Fruit fly (Drosophila melanogaster) whole organism, larva: ENCODE data around the gene Acsx3.

Experiments
- noc ChIP-seq: fragments of 200-800 bp; sonication (Bioruptor generic); optimal IDR thresholded peaks from 3 replicates; lab custom pipeline; 2019; ENCODE audit warnings: missing biosample characterization, mild to moderate bottlenecking, missing genetic modification characterization, moderate library complexity

Acsx3 gene

dm6 chr3R:19780946-19781345, at the start of gene Acsx3:
Gene Acsx3 (plus strand): TSS chr3R:19781246.
- no peak for TF ChIP-seq noc (tag; lab: Kevin White, UChicago)

- TF ChIP-seq noc (tag; lab: Kevin White, UChicago) = no peak
Measured at dm6 chr3R:19742893-19743292, 38.2 kb upstream of the Acsx3 start.

- no peak for TF ChIP-seq noc (tag; lab: Kevin White, UChicago)
Measured at dm6 chr3R:19773125-19773524, 7.9 kb upstream of the Acsx3 start, which contains the start of gene Acsx1L. Gene Acsx1L (minus strand): TSS chr3R:19773225.

dm6 chr3R:19774149-19774548, 6.9 kb upstream of the Acsx3 start:
- TF ChIP-seq noc (tag; lab: Kevin White, UChicago) = no peak

- no peak for TF ChIP-seq noc (tag; lab: Kevin White, UChicago)
Measured at dm6 chr3R:19777180-19777579, 3.9 kb upstream of the Acsx3 start, which contains the start of gene Acsx1R. Gene Acsx1R (minus strand): TSS chr3R:19777280.

dm6 chr3R:19778065-19778800, 2.8 kb upstream of the Acsx3 start, which contains the start of gene Acsx2:
Gene Acsx2 (plus strand): TSS chr3R:19778750.
- no peak for TF ChIP-seq noc (tag; lab: Kevin White, UChicago)

- peak; percentile 17 for TF ChIP-seq noc (tag; lab: Kevin White, UChicago)
Measured at dm6 chr3R:19783290-19783689, 2.2 kb downstream of the Acsx3 start, which contains the start of gene Acsx4. Gene Acsx4 (plus strand): TSS chr3R:19783522.

dm6 chr3R:19785451-19785850, 4.4 kb downstream of the Acsx3 start:
- TF ChIP-seq noc (tag; lab: Kevin White, UChicago) = no peak

- no peak for TF ChIP-seq noc (tag; lab: Kevin White, UChicago)
Measured at dm6 chr3R:19788770-19789169, 7.7 kb downstream of the Acsx3 start.

- TF ChIP-seq noc (tag; lab: Kevin White, UChicago) = no peak
Measured at dm6 chr3R:19789942-19790774, 9.1 kb downstream of the Acsx3 start.

- no peak for TF ChIP-seq noc (tag; lab: Kevin White, UChicago)
Measured at dm6 chr3R:19790805-19791572, 9.9 kb downstream of the Acsx3 start.

dm6 chr3R:19792697-19793096, 11.7 kb downstream of the Acsx3 start:
- no peak for TF ChIP-seq noc (tag; lab: Kevin White, UChicago)

dm6 chr3R:19793661-19794060, 12.6 kb downstream of the Acsx3 start:
- no peak for TF ChIP-seq noc (tag; lab: Kevin White, UChicago)

dm6 chr3R:19795332-19795731, 14.3 kb downstream of the Acsx3 start:
- no peak for TF ChIP-seq noc (tag; lab: Kevin White, UChicago)

- no peak for TF ChIP-seq noc (tag; lab: Kevin White, UChicago)
Measured at dm6 chr3R:19796835-19797234, 15.8 kb downstream of the Acsx3 start.

- TF ChIP-seq noc (tag; lab: Kevin White, UChicago) = no peak
Measured at dm6 chr3R:19799614-19800013, 18.6 kb downstream of the Acsx3 start.
